Worm (Caenorhabditis elegans) whole organism, late embryonic: ENCODE data around the gene T28H11.8.

Experiments used
- C08G9.2 ChIP-seq: sonication (generic microtip); optimal IDR thresholded peaks from 2 replicates; lab custom pipeline; 2016; ENCODE audit warnings: mild to moderate bottlenecking, missing genetic modification characterization, moderate library complexity, missing compliant biosample characterization
- F13H6.1 ChIP-seq: sonication (generic microtip); optimal IDR thresholded peaks from 2 replicates; lab custom pipeline; 2016; ENCODE audit warnings: missing genetic modification characterization, missing compliant biosample characterization
- K09A11.1 ChIP-seq: sonication (generic microtip); optimal IDR thresholded peaks from 2 replicates; lab custom pipeline; 2017; ENCODE audit warnings: antibody characterized with exemption, mild to moderate bottlenecking, missing genetic modification characterization, missing compliant biosample characterization; ENCODE audit not compliant: insufficient read depth
- ceh-19 ChIP-seq: fragments of 200-800 bp; sonication (Bioruptor generic); optimal IDR thresholded peaks from 2 replicates; lab custom pipeline; 2018; ENCODE audit warnings: mild to moderate bottlenecking, missing genetic modification characterization, missing compliant biosample characterization
- ceh-22 ChIP-seq: sonication (generic microtip); optimal IDR thresholded peaks from 2 replicates; lab custom pipeline; 2017; ENCODE audit warnings: missing biosample characterization, missing genetic modification characterization
- ceh-24 ChIP-seq: sonication (generic microtip); optimal IDR thresholded peaks from 2 replicates; lab custom pipeline; 2016; ENCODE audit warnings: mild to moderate bottlenecking, missing genetic modification characterization, missing compliant biosample characterization
- ceh-30 ChIP-seq: fragments of 150-350 bp; optimal IDR thresholded peaks from 2 replicates; lab custom pipeline; 2014; ENCODE audit warnings: missing biosample characterization, missing genetic modification characterization
- ceh-48 ChIP-seq: sonication (generic microtip); optimal IDR thresholded peaks from 2 replicates; lab custom pipeline; 2016; ENCODE audit warnings: missing genetic modification characterization, inconsistent platforms, missing compliant biosample characterization
- dmd-4 ChIP-seq: sonication (generic microtip); optimal IDR thresholded peaks from 2 replicates; lab custom pipeline; 2016; ENCODE audit warnings: borderline replicate concordance, missing genetic modification characterization, missing compliant biosample characterization
- dve-1 ChIP-seq: sonication (generic microtip); optimal IDR thresholded peaks from 2 replicates; lab custom pipeline; 2017; ENCODE audit warnings: antibody characterized with exemption, mild to moderate bottlenecking, missing genetic modification characterization, missing compliant biosample characterization
- elt-2 ChIP-seq: sonication (generic microtip); optimal IDR thresholded peaks from 2 replicates; lab custom pipeline; 2016; ENCODE audit warnings: missing genetic modification reagents, missing genetic modification characterization, missing compliant biosample characterization
- ets-4 ChIP-seq: sonication (generic microtip); optimal IDR thresholded peaks from 2 replicates; lab custom pipeline; 2016; ENCODE audit warnings: missing genetic modification characterization, missing compliant biosample characterization
- eyg-1 ChIP-seq: sonication (generic microtip); optimal IDR thresholded peaks from 2 replicates; lab custom pipeline; 2016; ENCODE audit warnings: missing genotype, missing genetic modification characterization, missing compliant biosample characterization
- fax-1 ChIP-seq: sonication (generic microtip); optimal IDR thresholded peaks from 2 replicates; lab custom pipeline; 2016; ENCODE audit warnings: missing genotype, missing genetic modification characterization, missing compliant biosample characterization
- fkh-10 ChIP-seq: fragments of 150-350 bp; optimal IDR thresholded peaks from 2 replicates; lab custom pipeline; 2014; ENCODE audit warnings: missing biosample characterization, missing genetic modification reagents, missing genetic modification characterization
- fkh-6 ChIP-seq: sonication (generic microtip); optimal IDR thresholded peaks from 2 replicates; lab custom pipeline; 2016; ENCODE audit warnings: missing genetic modification characterization, missing compliant biosample characterization
- gmeb-2 ChIP-seq: sonication (generic microtip); optimal IDR thresholded peaks from 2 replicates; lab custom pipeline; 2016; ENCODE audit warnings: missing genetic modification characterization, inconsistent platforms, missing compliant biosample characterization
- hlh-13 ChIP-seq: fragments of 200-800 bp; sonication (Bioruptor generic); optimal IDR thresholded peaks from 2 replicates; lab custom pipeline; 2018; ENCODE audit warnings: mild to moderate bottlenecking, missing genetic modification characterization, missing compliant biosample characterization
- hlh-6 ChIP-seq: sonication (generic microtip); optimal IDR thresholded peaks from 2 replicates; lab custom pipeline; 2016; ENCODE audit warnings: missing genotype, missing genetic modification characterization, missing compliant biosample characterization
- hlh-8 ChIP-seq: sonication (generic microtip); optimal IDR thresholded peaks from 2 replicates; lab custom pipeline; 2016; ENCODE audit warnings: missing genotype, missing genetic modification characterization, missing compliant biosample characterization
- madf-2 ChIP-seq: sonication (generic microtip); optimal IDR thresholded peaks from 2 replicates; lab custom pipeline; 2017; ENCODE audit warnings: missing genetic modification characterization, missing compliant biosample characterization
- mec-3 ChIP-seq: sonication (generic microtip); optimal IDR thresholded peaks from 2 replicates; lab custom pipeline; 2016; ENCODE audit warnings: borderline replicate concordance, missing genetic modification characterization, missing compliant biosample characterization
- nfya-1 ChIP-seq: sonication (generic microtip); optimal IDR thresholded peaks from 2 replicates; lab custom pipeline; 2017; ENCODE audit warnings: missing genetic modification characterization, mild to moderate bottlenecking, missing compliant biosample characterization, antibody characterized with exemption, moderate library complexity
- nhr-232 ChIP-seq: sonication (generic microtip); optimal IDR thresholded peaks from 2 replicates; lab custom pipeline; 2016; ENCODE audit warnings: missing genetic modification characterization, missing compliant biosample characterization
- npax-4 ChIP-seq: sonication (generic microtip); optimal IDR thresholded peaks from 2 replicates; lab custom pipeline; 2016; ENCODE audit warnings: missing genetic modification characterization, missing compliant biosample characterization
- pag-3 ChIP-seq: sonication (generic microtip); optimal IDR thresholded peaks from 2 replicates; lab custom pipeline; 2016; ENCODE audit warnings: missing compliant biosample characterization, missing genetic modification characterization, borderline replicate concordance
- pax-1 ChIP-seq: fragments of 150-350 bp; optimal IDR thresholded peaks from 2 replicates; lab custom pipeline; 2014; ENCODE audit warnings: missing biosample characterization, missing genetic modification characterization
- pha-4 ChIP-seq: fragments of 150-350 bp; optimal IDR thresholded peaks from 2 replicates; lab custom pipeline; 2018; ENCODE audit warnings: missing biosample characterization, missing genetic modification reagents, missing genetic modification characterization
- pros-1 ChIP-seq: fragments of 150-350 bp; optimal IDR thresholded peaks from 2 replicates; lab custom pipeline; 2014; ENCODE audit warnings: missing biosample characterization, missing genetic modification reagents, missing genetic modification characterization
- ref-2 ChIP-seq: sonication (generic microtip); optimal IDR thresholded peaks from 2 replicates; lab custom pipeline; 2016; ENCODE audit warnings: missing genetic modification characterization, missing compliant biosample characterization
- rnt-1 ChIP-seq: sonication (generic microtip); optimal IDR thresholded peaks from 2 replicates; lab custom pipeline; 2016; ENCODE audit warnings: missing genetic modification characterization, missing compliant biosample characterization
- sdc-2 ChIP-seq: sonication (generic microtip); optimal IDR thresholded peaks from 2 replicates; lab custom pipeline; 2016; ENCODE audit warnings: missing genotype, missing genetic modification characterization, missing compliant biosample characterization
- tbx-7 ChIP-seq: sonication (generic microtip); optimal IDR thresholded peaks from 2 replicates; lab custom pipeline; 2016; ENCODE audit warnings: missing genotype, missing genetic modification characterization, missing compliant biosample characterization
- ttx-3 ChIP-seq: sonication (generic microtip); optimal IDR thresholded peaks from 2 replicates; lab custom pipeline; 2016; ENCODE audit warnings: missing genetic modification reagents, missing genetic modification characterization, missing compliant biosample characterization
- unc-42 ChIP-seq: sonication (generic microtip); optimal IDR thresholded peaks from 2 replicates; lab custom pipeline; 2016; ENCODE audit warnings: missing genotype, missing genetic modification characterization, missing compliant biosample characterization
- zip-5 ChIP-seq: sonication (generic microtip); optimal IDR thresholded peaks from 2 replicates; lab custom pipeline; 2016; ENCODE audit warnings: missing genetic modification characterization, missing compliant biosample characterization
- ztf-16 ChIP-seq: sonication (generic microtip); optimal IDR thresholded peaks from 2 replicates; lab custom pipeline; 2017; ENCODE audit warnings: missing genetic modification characterization, missing compliant biosample characterization

T28H11.8 gene

DNA sequence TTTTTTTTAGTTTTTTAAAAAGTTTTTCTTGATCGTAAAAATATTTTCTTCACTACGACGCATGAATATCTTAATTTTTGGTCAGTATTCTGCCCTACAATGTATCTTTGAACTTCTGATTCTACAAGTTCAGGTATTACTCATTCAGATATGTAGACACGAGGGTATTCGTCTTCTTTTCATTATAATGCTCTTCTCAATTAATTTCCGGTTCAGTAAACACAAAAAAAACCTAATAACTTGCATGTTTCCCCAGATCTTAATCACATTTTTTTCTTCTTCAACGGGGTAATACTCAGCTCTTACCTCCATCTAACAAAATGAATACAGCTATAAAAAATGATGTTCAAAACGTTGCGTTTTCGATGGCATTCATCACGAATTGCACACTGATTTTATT is 28.3 kb downstream of the T28H11.8 start, which contains the start of gene str-162:
Gene str-162 (plus strand): TSS at position 301 of the 400 bp plus-strand sequence.
- TF ChIP-seq hlh-13 (no peak), rnt-1 (no peak), pha-4 (tag; lab: Kevin White, UChicago) (no peak), nfya-1 (no peak), ref-2 (no peak), pros-1 (no peak), ceh-30 (tag; lab: Kevin White, UChicago) (no peak), gmeb-2 (tag; lab: Kevin White, UChicago) (no peak), K09A11.1 (no peak), fax-1 (tag; lab: Kevin White, UChicago) (no peak), ceh-48 (tag; lab: Kevin White, UChicago) (no peak), fkh-6 (tag; lab: Kevin White, UChicago) (no peak), mec-3 (no peak)

DNA sequence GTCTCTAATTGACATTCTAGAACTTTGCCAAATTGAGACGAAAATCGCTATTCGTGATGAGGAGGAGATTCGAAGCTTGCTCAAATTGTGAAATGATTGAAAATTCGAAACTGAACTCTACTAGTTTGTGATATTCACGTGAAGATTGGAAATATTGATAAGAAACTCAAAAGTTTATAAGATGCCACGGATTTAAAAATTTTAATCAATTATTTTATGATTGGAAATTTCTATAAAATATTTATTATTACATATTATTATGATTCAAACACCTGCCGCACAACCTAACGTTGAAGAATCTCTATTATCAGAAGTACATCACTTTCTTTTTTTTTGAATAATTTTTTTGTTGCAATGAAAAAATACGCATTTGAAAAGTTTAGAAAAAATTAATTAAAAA is 31.9 kb downstream of the T28H11.8 start, which contains the start of gene E03H12.7:
Gene E03H12.7 (minus strand): TSS at position 101 of the 400 bp plus-strand sequence.
- TF ChIP-seq ets-4 (tag; lab: Kevin White, UChicago) (no peak), ceh-19 (GFP tag; lab: Kevin White, UChicago) (no peak), nfya-1 (no peak), pag-3 (tag; lab: Kevin White, UChicago) (no peak), elt-2 (tag; lab: Kevin White, UChicago) (no peak), nhr-232 (tag; lab: Kevin White, UChicago) (no peak), zip-5 (tag; lab: Kevin White, UChicago) (no peak), sdc-2 (tag; lab: Kevin White, UChicago) (no peak), fkh-6 (tag; lab: Kevin White, UChicago) (no peak), pha-4 (tag; lab: Kevin White, UChicago) (no peak)
- TF ChIP-seq, all 69 proteins: peak for 0

DNA sequence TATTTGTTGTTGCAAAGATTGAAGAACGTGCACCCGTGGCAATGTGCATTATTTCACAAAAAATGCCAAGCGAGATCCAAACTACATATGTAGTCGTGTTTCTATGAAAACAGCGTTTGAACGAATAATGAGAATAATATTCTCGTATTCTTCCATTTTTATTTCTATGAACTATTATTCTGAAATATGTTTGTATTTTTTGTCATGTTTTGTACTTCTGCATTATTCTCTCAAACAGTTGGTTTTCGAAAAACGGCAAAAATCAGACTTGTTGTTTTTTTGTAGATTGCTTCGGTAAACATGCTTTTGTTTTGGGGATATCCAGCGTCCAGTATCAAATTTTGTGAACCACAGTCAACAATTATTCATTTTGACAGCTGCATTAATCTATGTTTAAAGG is 34.2 kb downstream of the T28H11.8 start, which contains the start of gene clec-177:
Gene clec-177 (plus strand): TSS at position 301 of the 400 bp plus-strand sequence.
- TF ChIP-seq ztf-16 (tag; lab: Kevin White, UChicago) (no peak), eyg-1 (no peak), gmeb-2 (tag; lab: Kevin White, UChicago) (no peak), C08G9.2 (tag; lab: Kevin White, UChicago) (no peak), zip-5 (tag; lab: Kevin White, UChicago) (no peak), fkh-10 (GFP tag; lab: Kevin White, UChicago) (no peak), madf-2 (tag; lab: Kevin White, UChicago) (no peak), pax-1 (tag; lab: Kevin White, UChicago) (no peak), dmd-4 (no peak)

DNA sequence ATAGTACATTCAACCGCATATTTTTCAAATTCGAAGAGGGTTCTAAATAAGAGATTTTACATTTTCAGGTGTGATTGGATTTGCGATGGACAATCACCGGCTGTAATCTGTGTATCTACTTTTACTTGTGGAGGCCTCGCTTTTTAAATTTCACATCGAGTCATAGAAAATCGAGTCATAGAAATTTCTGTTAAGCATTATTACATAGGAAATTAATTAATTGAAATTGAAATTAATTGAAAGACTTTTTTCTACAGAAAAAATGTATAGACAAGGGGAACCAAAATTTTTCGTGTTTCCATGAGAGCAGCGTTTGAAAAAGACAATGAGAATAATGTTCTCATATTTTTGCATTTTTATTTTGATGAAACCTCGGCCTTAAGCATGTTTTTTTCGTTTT is 36.7 kb downstream of the T28H11.8 start, which contains the start of gene clec-176:
Gene clec-176 (plus strand): TSS at position 301 of the 400 bp plus-strand sequence.
- TF ChIP-seq ceh-24 (tag; lab: Kevin White, UChicago) (no peak), unc-42 (tag; lab: Kevin White, UChicago) (no peak), F13H6.1 (tag; lab: Kevin White, UChicago) (no peak), pag-3 (tag; lab: Kevin White, UChicago) (no peak), dve-1 (tag; lab: Kevin White, UChicago) (no peak), madf-2 (tag; lab: Kevin White, UChicago) (no peak), npax-4 (no peak), hlh-6 (no peak), ceh-22 (tag; lab: Kevin White, UChicago) (no peak)
- TF ChIP-seq, all 69 proteins: peak for 0

DNA sequence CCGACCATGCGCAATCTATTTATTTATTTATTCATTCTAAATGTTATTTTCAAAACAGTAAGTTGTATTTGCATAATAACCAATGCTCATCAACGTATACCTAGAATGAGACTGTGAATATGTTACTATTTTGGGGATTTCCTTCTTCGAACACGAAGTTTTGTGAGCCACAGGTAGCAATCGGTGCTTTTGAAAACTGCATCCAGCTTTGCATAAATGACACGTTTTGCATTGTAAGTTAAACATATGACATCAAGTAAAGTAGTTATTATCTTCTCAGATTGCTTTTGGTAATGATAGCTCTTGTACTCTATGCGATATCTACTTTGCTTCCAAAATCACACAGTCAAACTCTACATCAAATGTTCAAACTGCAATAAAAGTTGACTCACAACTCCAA is 38.0 kb downstream of the T28H11.8 start, which contains the start of gene E03H12.4:
Gene E03H12.4 (plus strand): TSS at position 120 of the 400 bp plus-strand sequence.
- TF ChIP-seq hlh-8 (no peak), ttx-3 (tag; lab: Kevin White, UChicago) (no peak), tbx-7 (tag; lab: Kevin White, UChicago) (no peak), ceh-22 (tag; lab: Kevin White, UChicago) (no peak)
- TF ChIP-seq, all 69 proteins: peak for 0
